Worm (Caenorhabditis elegans): ENCODE data around the gene ctr-9.

ce11 chrIII:9504347-9504746 lies 13.2 kb downstream of the ctr-9 start:
- TF ChIP-seq lin-13 (GFP tag; optimal IDR thresholded peaks at IDR 0.05) (no peak), blmp-1 (tag; optimal IDR thresholded peaks at IDR 0.05) (no peak), sox-4 (tag; optimal IDR thresholded peaks at IDR 0.05) (no peak), nhr-237 (tag; optimal IDR thresholded peaks at IDR 0.05) (no peak)
